Worm (Caenorhabditis elegans): Measurements from ENCODE around the gene ftt-2.

DNA sequence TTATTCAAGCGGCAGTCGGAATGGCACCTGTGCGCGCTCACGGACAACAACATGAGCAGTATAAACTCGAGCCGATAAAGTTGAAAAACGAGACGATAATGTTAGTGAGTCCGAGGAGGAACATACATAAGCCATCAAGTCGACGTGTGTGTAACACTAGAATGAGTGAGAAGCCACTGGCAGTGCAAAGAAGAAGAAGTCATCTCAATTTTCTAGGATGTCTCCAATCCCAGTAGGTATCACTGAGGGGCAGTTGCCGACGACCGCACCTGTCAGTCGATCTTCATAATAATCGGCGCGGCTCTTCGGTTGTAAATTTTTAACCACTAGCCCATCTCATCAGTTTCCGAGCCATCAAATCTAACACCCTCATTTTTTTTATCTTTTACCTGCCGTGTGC lies 45.1 kb downstream of the ftt-2 start:
- TF ChIP-seq nhr-11 (tag; optimal IDR thresholded peaks at IDR 0.05): no peak
- no peak for TF ChIP-seq nhr-42 (GFP tag; IDR thresholded peaks at IDR 0.05)

All from whole organism, L4 larva.